Worm (Caenorhabditis elegans) whole organism, L4/young adult: ENCODE results near the gene F35H8.2.

Source experiments
- W03F9.2 ChIP-seq: fragments of 150-350 bp; optimal IDR thresholded peaks from 2 replicates; lab custom pipeline; 2014; ENCODE audit warnings: missing biosample characterization, missing genetic modification characterization
- dao-5 ChIP-seq: sonication (generic microtip); optimal IDR thresholded peaks from 2 replicates; lab custom pipeline; 2016; ENCODE audit warnings: missing genotype, missing genetic modification characterization, moderate library complexity, missing compliant biosample characterization
- him-1 ChIP-seq: sonication (generic microtip); optimal IDR thresholded peaks from 2 replicates; lab custom pipeline; 2016; ENCODE audit warnings: missing genotype, missing genetic modification reagents, missing genetic modification characterization, missing compliant biosample characterization

ce11 chrII:9592737-9593136 is 37.4 kb downstream of the F35H8.2 start, which contains the start of gene parp-2:
- no peak for TF ChIP-seq W03F9.2 (tag; lab: Kevin White, UChicago)
- TF ChIP-seq him-1 (tag; lab: Kevin White, UChicago), result no peak
- TF ChIP-seq dao-5 (tag; lab: Kevin White, UChicago), result no peak
